Fruit fly (Drosophila melanogaster): Measurements from ENCODE around the gene CG33986.

DNA sequence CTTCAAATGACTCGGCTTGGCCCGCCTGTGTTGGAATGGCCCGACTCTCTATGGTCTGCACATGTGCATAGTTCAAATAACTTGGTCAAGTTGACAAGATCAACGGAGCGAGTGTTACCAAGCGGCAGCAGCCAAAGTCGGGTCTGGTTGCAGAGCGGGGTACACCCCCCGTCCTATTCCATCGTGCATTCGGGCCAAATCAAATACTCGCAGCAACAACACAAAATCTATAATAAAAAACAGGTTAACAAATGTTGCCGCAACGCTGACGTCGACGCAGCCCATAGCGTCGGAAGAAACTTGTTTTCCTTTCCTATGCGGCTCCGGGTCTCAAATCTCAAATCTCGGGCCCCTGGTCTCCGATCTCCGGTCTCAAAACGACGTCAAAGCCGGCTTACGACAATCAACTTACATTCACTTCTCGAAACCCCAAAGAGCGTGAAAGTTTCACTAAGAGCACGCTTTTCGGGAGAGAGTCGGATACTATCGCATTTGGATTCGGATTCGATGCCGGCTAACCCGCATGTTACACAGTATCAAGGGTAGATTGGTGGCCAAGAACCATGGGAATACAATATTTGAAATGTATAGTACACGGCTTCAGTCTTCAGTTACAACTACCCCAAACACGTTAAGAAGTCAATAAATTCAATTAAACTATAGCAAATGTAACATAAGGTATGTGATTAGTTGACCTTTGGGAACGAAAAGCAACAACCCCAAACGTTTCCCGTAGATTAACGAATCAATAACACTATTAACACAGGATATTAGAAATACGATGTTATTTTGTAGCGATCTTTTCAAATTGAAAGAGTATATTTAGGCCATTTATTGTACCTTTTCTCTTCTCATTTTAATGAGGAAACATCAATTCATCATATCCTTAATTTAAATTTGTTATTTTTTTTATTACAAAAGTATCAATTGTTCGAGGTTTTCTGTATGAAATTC is 9.5 kb upstream of the CG33986 start:
- peak; percentile 72 for TF ChIP-seq CG9948 (tag; optimal IDR thresholded peaks at IDR 0.05)
- peak; percentile 18; the same call in 2 of the 3 replicates for TF ChIP-seq fd96Ca (GFP tag; IDR thresholded peaks at IDR 0.05)
- peak; percentile 81 for TF ChIP-seq Snoo (tag; optimal IDR thresholded peaks at IDR 0.05)
- no peak for TF ChIP-seq CG13204 (GFP tag; optimal IDR thresholded peaks at IDR 0.05)
- TF ChIP-seq CG17806 (tag; optimal IDR thresholded peaks at IDR 0.05): peak; percentile 59
- peak; percentile 69 for TF ChIP-seq CG8159 (tag; optimal IDR thresholded peaks at IDR 0.05)
- TF ChIP-seq CG32121 (GFP tag; IDR thresholded peaks at IDR 0.05): 0 out of 2 replicates have a peak, but pooled peaks have one; percentile 10
- 0 out of 2 replicates have a peak, but pooled peaks have one; percentile 9 for TF ChIP-seq CG12605 (GFP tag; IDR thresholded peaks at IDR 0.05)
- TF ChIP-seq D1 (tag; optimal IDR thresholded peaks at IDR 0.05): no peak
- TF ChIP-seq Pif1A (GFP tag; optimal IDR thresholded peaks at IDR 0.05): peak; percentile 69
- no peak for TF ChIP-seq EcR (GFP tag; optimal IDR thresholded peaks at IDR 0.05)
- peak; percentile 50 for TF ChIP-seq CG34367 (tag; optimal IDR thresholded peaks at IDR 0.05)
- peak; percentile 73 for TF ChIP-seq CG15710 (tag; optimal IDR thresholded peaks at IDR 0.05)
